Fruit fly (Drosophila melanogaster) whole organism, embryonic: ENCODE results near the gene CG10730.

Experiments
- B-H2 ChIP-seq: fragments of 200-800 bp; sonication (Bioruptor generic); optimal IDR thresholded peaks from 2 replicates; lab custom pipeline; 2018; ENCODE audit warnings: missing biosample characterization, mild to moderate bottlenecking, missing genetic modification characterization
- Blimp-1 ChIP-seq: fragments of 200-800 bp; sonication (Bioruptor generic); optimal IDR thresholded peaks from 3 replicates; lab custom pipeline; 2018; ENCODE audit warnings: missing biosample characterization, missing genetic modification characterization, mild to moderate bottlenecking, moderate library complexity, missing genetic modification reagents
- CG11247 ChIP-seq: fragments of 200-800 bp; sonication (Bioruptor generic); IDR thresholded peaks from 2 replicates; pipeline ENCODE4 v1.3.6; 2022; ENCODE audit warnings: missing biosample characterization, missing genetic modification characterization
- CG11695 ChIP-seq: fragments of 200-800 bp; sonication (Bioruptor generic); IDR thresholded peaks from 3 replicates; pipeline ENCODE4 v1.3.6; 2022; ENCODE audit warnings: missing biosample characterization, missing genetic modification characterization
- CG12104 ChIP-seq: fragments of 200-800 bp; sonication (Bioruptor generic); optimal IDR thresholded peaks from 3 replicates; lab custom pipeline; 2016; ENCODE audit warnings: missing biosample characterization, missing genetic modification characterization
- CG13624 ChIP-seq: fragments of 200-800 bp; sonication (Bioruptor generic); optimal IDR thresholded peaks from 2 replicates; lab custom pipeline; 2016; ENCODE audit warnings: missing biosample characterization, missing genetic modification characterization
- CG13775 ChIP-seq: fragments of 200-800 bp; sonication (Bioruptor generic); optimal IDR thresholded peaks from 3 replicates; lab custom pipeline; 2017; ENCODE audit warnings: missing biosample characterization, mild to moderate bottlenecking, missing genetic modification characterization
- CG14050 ChIP-seq: fragments of 200-800 bp; sonication (Bioruptor generic); IDR thresholded peaks from 3 replicates; pipeline ENCODE4 v1.3.6; 2022; ENCODE audit warnings: missing biosample characterization, missing genetic modification characterization
- CG14441 ChIP-seq: fragments of 200-800 bp; sonication (Bioruptor generic); IDR thresholded peaks from 2 replicates; pipeline ENCODE4 v1.3.6; 2022; ENCODE audit warnings: missing biosample characterization, missing genetic modification characterization
- CG15269 ChIP-seq: fragments of 200-800 bp; sonication (Bioruptor generic); optimal IDR thresholded peaks from 2 replicates; lab custom pipeline; 2018; ENCODE audit warnings: missing biosample characterization, mild to moderate bottlenecking, missing genetic modification characterization, moderate library complexity
- CG30403 ChIP-seq: fragments of 200-800 bp; sonication (Bioruptor generic); optimal IDR thresholded peaks from 3 replicates; lab custom pipeline; 2016; ENCODE audit warnings: missing biosample characterization, missing genetic modification characterization
- CG34224 ChIP-seq: fragments of 200-800 bp; sonication (Bioruptor generic); IDR thresholded peaks from 3 replicates; pipeline ENCODE4 v1.3.6; 2022; ENCODE audit warnings: missing biosample characterization, missing genetic modification characterization; ENCODE audit not compliant: partially characterized antibody
- CG6765 ChIP-seq: fragments of 200-800 bp; sonication (Bioruptor generic); optimal IDR thresholded peaks from 3 replicates; lab custom pipeline; 2017; ENCODE audit warnings: missing biosample characterization, mild to moderate bottlenecking, missing genetic modification characterization
- CG6854 ChIP-seq: fragments of 200-800 bp; sonication (Bioruptor generic); optimal IDR thresholded peaks from 3 replicates; lab custom pipeline; 2017; ENCODE audit warnings: missing biosample characterization, mild to moderate bottlenecking, missing genetic modification characterization
- CG7357 ChIP-seq: fragments of 200-800 bp; sonication (Bioruptor generic); IDR thresholded peaks from 3 replicates; pipeline ENCODE4 v1.3.6; 2022; ENCODE audit warnings: missing biosample characterization, missing genetic modification characterization
- CG7372 ChIP-seq: fragments of 200-800 bp; sonication (Bioruptor generic); IDR thresholded peaks from 2 replicates; pipeline ENCODE4 v1.3.6; 2022; ENCODE audit warnings: missing biosample characterization, missing genetic modification characterization
- CG9876 ChIP-seq: fragments of 200-800 bp; sonication (Bioruptor generic); optimal IDR thresholded peaks from 2 replicates; lab custom pipeline; 2016; ENCODE audit warnings: missing biosample characterization, missing genetic modification characterization
- Ets97D ChIP-seq: fragments of 200-800 bp; sonication (Bioruptor generic); optimal IDR thresholded peaks from 3 replicates; lab custom pipeline; 2016; ENCODE audit warnings: missing biosample characterization, missing genetic modification characterization
- Gsc ChIP-seq: fragments of 200-800 bp; sonication (Bioruptor generic); IDR thresholded peaks from 2 replicates; pipeline ENCODE4 v1.3.6; 2022; ENCODE audit warnings: missing biosample characterization, missing genetic modification characterization
- HHEX ChIP-seq: fragments of 200-800 bp; sonication (Bioruptor generic); optimal IDR thresholded peaks from 3 replicates; lab custom pipeline; 2017; ENCODE audit warnings: missing biosample characterization, mild to moderate bottlenecking, missing genetic modification characterization, missing genetic modification reagents
- Side ChIP-seq: fragments of 200-800 bp; sonication (Bioruptor generic); optimal IDR thresholded peaks from 2 replicates; lab custom pipeline; 2016; ENCODE audit warnings: missing biosample characterization, missing genetic modification characterization
- Sry-δ ChIP-seq: fragments of 200-800 bp; sonication (Bioruptor generic); optimal IDR thresholded peaks from 2 replicates; lab custom pipeline; 2016; ENCODE audit warnings: missing biosample characterization, missing genetic modification characterization
- Tbp ChIP-seq: fragments of >200 bp; optimal IDR thresholded peaks from 2 replicates; lab custom pipeline; 2018; ENCODE audit warnings: missing biosample characterization, missing genetic modification characterization
- abd-A ChIP-seq: fragments of 200-800 bp; sonication (Bioruptor generic); optimal IDR thresholded peaks from 3 replicates; lab custom pipeline; 2019; ENCODE audit warnings: missing biosample characterization, mild to moderate bottlenecking, missing genetic modification characterization, moderate library complexity
- ato ChIP-seq: fragments of 200-800 bp; sonication (Bioruptor generic); IDR thresholded peaks from 2 replicates; pipeline ENCODE4 v1.3.6; 2022; ENCODE audit warnings: missing biosample characterization, missing genetic modification characterization; ENCODE audit not compliant: partially characterized antibody
- bsh ChIP-seq, 2 experiments: fragments of 200-800 bp; sonication (Bioruptor generic); optimal IDR thresholded peaks; 2 replicates each; lab custom pipeline; 2017 to 2018; ENCODE audit warnings: mild to moderate bottlenecking in 2 of 2, missing biosample characterization in 2 of 2, missing genetic modification characterization in 2 of 2, moderate library complexity in 1 of 2
- caup ChIP-seq: fragments of 200-800 bp; sonication (Bioruptor generic); optimal IDR thresholded peaks from 3 replicates; lab custom pipeline; 2017; ENCODE audit warnings: missing biosample characterization, mild to moderate bottlenecking, missing genetic modification characterization, moderate library complexity; ENCODE audit not compliant: severe bottlenecking
- dan ChIP-seq: fragments of 200-800 bp; sonication (Bioruptor generic); IDR thresholded peaks from 2 replicates; pipeline ENCODE4 v1.3.6; 2022; ENCODE audit warnings: missing biosample characterization, missing genetic modification characterization
- danr ChIP-seq: fragments of 200-800 bp; sonication (Bioruptor generic); IDR thresholded peaks from 2 replicates; pipeline ENCODE4 v1.3.6; 2022; ENCODE audit warnings: missing biosample characterization, missing genetic modification characterization
- dmrt99B ChIP-seq: fragments of 200-800 bp; sonication (Bioruptor generic); optimal IDR thresholded peaks from 2 replicates; lab custom pipeline; 2018; ENCODE audit warnings: missing biosample characterization, mild to moderate bottlenecking, missing genetic modification characterization, moderate library complexity
- exex ChIP-seq: fragments of 200-800 bp; sonication (Bioruptor generic); optimal IDR thresholded peaks from 4 replicates; lab custom pipeline; 2018; ENCODE audit warnings: missing biosample characterization, mild to moderate bottlenecking, missing genetic modification characterization, moderate library complexity
- gcm2 ChIP-seq: fragments of 200-800 bp; sonication (Bioruptor generic); optimal IDR thresholded peaks from 2 replicates; lab custom pipeline; 2016; ENCODE audit warnings: missing biosample characterization, missing genetic modification characterization
- kay ChIP-seq: fragments of 200-800 bp; sonication (Bioruptor generic); optimal IDR thresholded peaks from 2 replicates; lab custom pipeline; 2016; ENCODE audit warnings: missing biosample characterization, missing genetic modification characterization
- lmd ChIP-seq: fragments of 200-800 bp; sonication (Bioruptor generic); IDR thresholded peaks from 2 replicates; pipeline ENCODE4 v1.3.6; 2022; ENCODE audit warnings: missing biosample characterization, missing genetic modification characterization
- lola ChIP-seq, 3 experiments: fragments of >200 bp in 2 of 3; fragments of 200-800 bp in 1 of 3; sonication (Bioruptor generic) in 1 of 3; optimal IDR thresholded peaks; 2 replicates each; lab custom pipeline; 2017 to 2019; ENCODE audit warnings: missing biosample characterization in 3 of 3, missing genetic modification characterization in 3 of 3, mild to moderate bottlenecking in 1 of 3, moderate library complexity in 1 of 3
- nau ChIP-seq: fragments of 200-800 bp; sonication (Bioruptor generic); optimal IDR thresholded peaks from 3 replicates; lab custom pipeline; 2017; ENCODE audit warnings: missing biosample characterization, mild to moderate bottlenecking, missing genetic modification characterization, missing genetic modification reagents
- pfk ChIP-seq: fragments of 200-800 bp; sonication (Bioruptor generic); optimal IDR thresholded peaks from 2 replicates; lab custom pipeline; 2018; ENCODE audit warnings: missing biosample characterization, mild to moderate bottlenecking, missing genetic modification characterization, moderate library complexity
- pzg ChIP-seq: fragments of 200-800 bp; sonication (Bioruptor generic); optimal IDR thresholded peaks from 3 replicates; lab custom pipeline; 2018; ENCODE audit warnings: missing biosample characterization, mild to moderate bottlenecking, missing genetic modification characterization, moderate library complexity
- sc ChIP-seq, 3 experiments: fragments of >200 bp in 2 of 3; fragments of 200-800 bp in 1 of 3; sonication (Bioruptor generic) in 1 of 3; optimal IDR thresholded peaks; 2 replicates in 2 of 3; 3 replicates in 1 of 3; lab custom pipeline; 2017; ENCODE audit warnings: mild to moderate bottlenecking in 1 of 3, missing biosample characterization in 1 of 3, missing genetic modification characterization in 1 of 3, missing genetic modification reagents in 1 of 3
- sens ChIP-seq: fragments of 200-800 bp; sonication (Bioruptor generic); peaks from one replicate; lab custom pipeline; 2016; ENCODE audit warnings: missing biosample characterization, missing genetic modification characterization
- ssp ChIP-seq: fragments of 200-800 bp; sonication (Bioruptor generic); IDR thresholded peaks from 2 replicates; pipeline ENCODE4 v1.3.6; 2022; ENCODE audit warnings: missing biosample characterization, missing genetic modification characterization
- tin ChIP-seq: fragments of 200-800 bp; sonication (Bioruptor generic); optimal IDR thresholded peaks from 3 replicates; lab custom pipeline; 2016; ENCODE audit warnings: missing biosample characterization, missing genetic modification characterization
- trh ChIP-seq: fragments of 200-800 bp; sonication (Bioruptor generic); optimal IDR thresholded peaks from 2 replicates; lab custom pipeline; 2016; ENCODE audit warnings: missing biosample characterization, missing genetic modification characterization
- ttk ChIP-seq: fragments of 200-800 bp; sonication (Bioruptor generic); IDR thresholded peaks from 2 replicates; pipeline ENCODE4 v2.1.2; 2022; ENCODE audit warnings: missing biosample characterization, missing genetic modification characterization
- tx ChIP-seq: fragments of 200-800 bp; sonication (Bioruptor generic); optimal IDR thresholded peaks from 2 replicates; lab custom pipeline; 2016; ENCODE audit warnings: missing biosample characterization, missing genetic modification characterization

Gene CG10730

dm6 chr2L:20093794-20094193, 21.8 kb upstream of the CG10730 start, which contains the start of the genes Taf13 and nesd (continued):
- TF ChIP-seq ttk (GFP tag; lab: Robert Waterston, UW) (no peak), tx (GFP tag; lab: Kevin White, UChicago) (no peak), Tbp (GFP tag; lab: Kevin White, UChicago) (no peak), CG13775 (GFP tag; lab: Kevin White, UChicago) (peak; percentile 52), ssp (GFP tag; lab: Robert Waterston, UW) (0 out of 2 replicates have a peak, but pooled peaks have one; percentile 26), CG14050 (GFP tag; lab: Robert Waterston, UW) (no peak), exex (tag; lab: Kevin White, UChicago) (peak; percentile 20), Blimp-1 (GFP tag; lab: Kevin White, UChicago) (no peak), CG15269 (tag; lab: Kevin White, UChicago) (peak; percentile 32), Ets97D (GFP tag; lab: Kevin White, UChicago) (peak; percentile 46), CG11247 (GFP tag; lab: Robert Waterston, UW) (no peak), CG6765 (GFP tag; lab: Kevin White, UChicago) (no peak), Sry-δ (GFP tag; lab: Kevin White, UChicago) (peak; percentile 69), danr (no peak), CG7372 (GFP tag; lab: Robert Waterston, UW) (no peak), lmd (GFP tag; lab: Robert Waterston, UW) (peak; percentile 6; the same call in 1 of the 2 replicates), CG34224 (GFP tag; lab: Robert Waterston, UW) (peak; percentile 73), CG13624 (peak; percentile 25), tin (GFP tag; lab: Kevin White, UChicago) (peak; percentile 30), ato (GFP tag; lab: Robert Waterston, UW) (0 out of 2 replicates have a peak, but pooled peaks have one; percentile 20), lola (GFP tag; optimal IDR thresholded peaks at IDR 0.05; lab: Kevin White, UChicago) (peak in 1 of 3 experiments; percentile 46), dmrt99B (tag; lab: Kevin White, UChicago) (peak; percentile 20), gcm2 (no peak), CG12104 (GFP tag; lab: Kevin White, UChicago) (no peak), CG30403 (GFP tag; lab: Kevin White, UChicago) (peak; percentile 62), CG7357 (GFP tag; lab: Robert Waterston, UW) (no peak), pfk (GFP tag; lab: Kevin White, UChicago) (no peak), Gsc (no peak), CG14441 (GFP tag; lab: Robert Waterston, UW) (no peak), trh (GFP tag; lab: Kevin White, UChicago) (no peak), CG11695 (GFP tag; lab: Robert Waterston, UW) (no peak), kay (GFP tag; lab: Kevin White, UChicago) (no peak), HHEX (no peak), sens (peak; percentile 87), B-H2 (GFP tag; lab: Kevin White, UChicago) (peak; percentile 29), CG6854 (no peak), sc (optimal IDR thresholded peaks at IDR 0.05; lab: Kevin White, UChicago) (no peak), sc (GFP tag; optimal IDR thresholded peaks at IDR 0.05; lab: Kevin White, UChicago) (no peak), bsh (GFP tag; optimal IDR thresholded peaks at IDR 0.05; lab: Kevin White, UChicago) (peak in 1 of 2 experiments; percentile 8), caup (GFP tag; lab: Kevin White, UChicago) (no peak), CG9876 (GFP tag; lab: Kevin White, UChicago) (no peak), Side (no peak), pzg (GFP tag; lab: Kevin White, UChicago) (peak; percentile 76), abd-A (tag; lab: Kevin White, UChicago) (no peak), dan (GFP tag; lab: Robert Waterston, UW) (no peak), nau (no peak)
